Fruit fly (Drosophila melanogaster) whole organism, pupa: ENCODE results near the gene Rap1.

ENCODE experiments used
- CG10348 ChIP-seq: fragments of 200-800 bp; sonication (Bioruptor generic); IDR thresholded peaks from 2 replicates; pipeline ENCODE4 v1.3.6; 2022; ENCODE audit warnings: missing biosample characterization, missing genetic modification characterization
- CG12605 ChIP-seq: fragments of 200-800 bp; sonication (Bioruptor generic); IDR thresholded peaks from 2 replicates; pipeline ENCODE4 v1.3.6; 2022; ENCODE audit warnings: missing biosample characterization, missing genetic modification characterization
- CG13204 ChIP-seq: fragments of 200-800 bp; sonication (Bioruptor generic); optimal IDR thresholded peaks from 2 replicates; lab custom pipeline; 2018; ENCODE audit warnings: missing biosample characterization, mild to moderate bottlenecking, missing genetic modification characterization, moderate library complexity
- CG14655 ChIP-seq: fragments of 200-800 bp; sonication (Bioruptor generic); optimal IDR thresholded peaks from 3 replicates; lab custom pipeline; 2017; ENCODE audit warnings: mild to moderate bottlenecking, missing biosample characterization, missing genetic modification reagents, missing genetic modification characterization
- CG15710 ChIP-seq: fragments of 200-800 bp; sonication (Bioruptor generic); optimal IDR thresholded peaks from 2 replicates; lab custom pipeline; 2018; ENCODE audit warnings: missing biosample characterization, mild to moderate bottlenecking, missing genetic modification characterization, moderate library complexity
- CG17806 ChIP-seq: fragments of 200-800 bp; sonication (Bioruptor generic); optimal IDR thresholded peaks from 2 replicates; lab custom pipeline; 2018; ENCODE audit warnings: missing biosample characterization, mild to moderate bottlenecking, missing genetic modification characterization, moderate library complexity
- CG32121 ChIP-seq: fragments of 200-800 bp; sonication (Bioruptor generic); IDR thresholded peaks from 2 replicates; pipeline ENCODE4 v1.3.6; 2022; ENCODE audit warnings: missing biosample characterization, missing genetic modification characterization
- CG34367 ChIP-seq: fragments of 200-800 bp; sonication (Bioruptor generic); optimal IDR thresholded peaks from 2 replicates; lab custom pipeline; 2018; ENCODE audit warnings: missing biosample characterization, mild to moderate bottlenecking, missing genetic modification characterization
- CG4496 ChIP-seq: fragments of 200-800 bp; sonication (Bioruptor generic); IDR thresholded peaks from 3 replicates; pipeline ENCODE4 v1.3.6; 2022; ENCODE audit warnings: missing biosample characterization, missing genetic modification characterization
- CG8159 ChIP-seq: fragments of 200-800 bp; sonication (Bioruptor generic); optimal IDR thresholded peaks from 3 replicates; lab custom pipeline; 2018; ENCODE audit warnings: missing biosample characterization, mild to moderate bottlenecking, missing genetic modification characterization, moderate library complexity
- CG8301 ChIP-seq: fragments of 200-800 bp; sonication (Bioruptor generic); optimal IDR thresholded peaks from 2 replicates; lab custom pipeline; 2018; ENCODE audit warnings: missing biosample characterization, mild to moderate bottlenecking, missing genetic modification characterization
- CG9948 ChIP-seq: fragments of 200-800 bp; sonication (Bioruptor generic); optimal IDR thresholded peaks from 2 replicates; lab custom pipeline; 2018; ENCODE audit warnings: missing biosample characterization, mild to moderate bottlenecking, missing genetic modification characterization, moderate library complexity
- D1 ChIP-seq: fragments of 200-800 bp; sonication (Bioruptor generic); optimal IDR thresholded peaks from 2 replicates; lab custom pipeline; 2018; ENCODE audit warnings: missing biosample characterization, mild to moderate bottlenecking, missing genetic modification characterization, moderate library complexity
- EcR ChIP-seq: fragments of 200-800 bp; sonication (Bioruptor generic); optimal IDR thresholded peaks from 3 replicates; lab custom pipeline; 2019; ENCODE audit warnings: missing biosample characterization, missing genetic modification characterization, mild to moderate bottlenecking, moderate library complexity, missing genetic modification reagents
- Ets98B ChIP-seq: fragments of 200-800 bp; sonication (Bioruptor generic); IDR thresholded peaks from 2 replicates; pipeline ENCODE4 v1.3.6; 2022; ENCODE audit warnings: missing biosample characterization, missing genetic modification characterization
- Pif1A ChIP-seq: fragments of 200-800 bp; sonication (Bioruptor generic); optimal IDR thresholded peaks from 3 replicates; lab custom pipeline; 2016; ENCODE audit warnings: missing biosample characterization, missing genetic modification characterization
- Pif1B ChIP-seq: fragments of 200-800 bp; sonication (Bioruptor generic); optimal IDR thresholded peaks from 3 replicates; lab custom pipeline; 2016; ENCODE audit warnings: missing biosample characterization, missing genetic modification characterization
- Snoo ChIP-seq: fragments of 200-800 bp; sonication (Bioruptor generic); optimal IDR thresholded peaks from 3 replicates; lab custom pipeline; 2017; ENCODE audit warnings: missing biosample characterization, mild to moderate bottlenecking, missing genetic modification characterization, inconsistent platforms
- fd96Ca ChIP-seq: fragments of 200-800 bp; sonication (Bioruptor generic); IDR thresholded peaks from 3 replicates; pipeline ENCODE4 v1.3.6; 2022; ENCODE audit warnings: missing biosample characterization, missing genetic modification characterization
- gl ChIP-seq: fragments of 200-800 bp; sonication (Bioruptor generic); optimal IDR thresholded peaks from 2 replicates; lab custom pipeline; 2018; ENCODE audit warnings: missing biosample characterization, mild to moderate bottlenecking, missing genetic modification characterization
- rn ChIP-seq: fragments of 200-800 bp; sonication (Bioruptor generic); IDR thresholded peaks from 2 replicates; pipeline ENCODE4 v1.3.6; 2022; ENCODE audit warnings: missing biosample characterization, missing genetic modification characterization

The Rap1 gene

dm6 chr3L:1900633-1901032 is 38.6 kb upstream of the Rap1 start:
- peak; percentile 78 for TF ChIP-seq CG12605 (GFP tag; lab: Robert Waterston, UW)
- peak; percentile 29; the same call in 1 of the 2 replicates for TF ChIP-seq CG10348 (GFP tag; lab: Robert Waterston, UW)
- peak; percentile 94 for TF ChIP-seq CG32121 (GFP tag; lab: Robert Waterston, UW)
- peak; percentile 37 for TF ChIP-seq CG17806
- TF ChIP-seq Pif1A (GFP tag; lab: Kevin White, UChicago), result peak; percentile 50
- no peak for TF ChIP-seq Snoo (tag; lab: Kevin White, UChicago)
- TF ChIP-seq EcR, result no peak
- TF ChIP-seq gl (tag; lab: Kevin White, UChicago), result no peak
- TF ChIP-seq CG34367 (tag; lab: Kevin White, UChicago), result no peak
- peak; percentile 5 for TF ChIP-seq Pif1B
- no peak for TF ChIP-seq CG15710 (tag; lab: Kevin White, UChicago)
- TF ChIP-seq CG14655 (GFP tag; lab: Kevin White, UChicago), result peak; percentile 49
- TF ChIP-seq rn (GFP tag; lab: Robert Waterston, UW), result peak; percentile 78
- peak; percentile 90 for TF ChIP-seq Ets98B (GFP tag; lab: Robert Waterston, UW)
- no peak for TF ChIP-seq CG13204
- TF ChIP-seq CG8301 (tag; lab: Kevin White, UChicago), result peak; percentile 60
- peak; percentile 87 for TF ChIP-seq CG4496 (GFP tag; lab: Robert Waterston, UW)
- TF ChIP-seq CG8159, result peak; percentile 38
- TF ChIP-seq fd96Ca (GFP tag; lab: Robert Waterston, UW), result peak; percentile 58; the same call in 2 of the 3 replicates
- no peak for TF ChIP-seq D1 (tag; lab: Kevin White, UChicago)
- TF ChIP-seq CG9948 (tag; lab: Kevin White, UChicago), result no peak

- TF ChIP-seq CG4496 (GFP tag; lab: Robert Waterston, UW), result 0 out of 3 replicates have a peak, but pooled peaks have one; percentile 37
- peak; percentile 78 for TF ChIP-seq EcR
- TF ChIP-seq D1 (tag; lab: Kevin White, UChicago), result no peak
- no peak for TF ChIP-seq CG10348 (GFP tag; lab: Robert Waterston, UW)
- TF ChIP-seq, all 21 proteins: peak for 2
Observed at dm6 chr3L:1899616-1900015, 37.6 kb upstream of the Rap1 start.

dm6 chr3L:1897709-1898108 is 35.7 kb upstream of the Rap1 start:
- TF ChIP-seq CG34367 (tag; lab: Kevin White, UChicago), result no peak
- no peak for TF ChIP-seq fd96Ca (GFP tag; lab: Robert Waterston, UW)
- no peak for TF ChIP-seq CG8159
- TF ChIP-seq Pif1A (GFP tag; lab: Kevin White, UChicago), result no peak
- no peak for TF ChIP-seq rn (GFP tag; lab: Robert Waterston, UW)
- no peak for TF ChIP-seq CG8301 (tag; lab: Kevin White, UChicago)
- no peak for TF ChIP-seq CG17806
- no peak for TF ChIP-seq EcR
- TF ChIP-seq CG15710 (tag; lab: Kevin White, UChicago), result no peak
- TF ChIP-seq Ets98B (GFP tag; lab: Robert Waterston, UW), result no peak
- no peak for TF ChIP-seq D1 (tag; lab: Kevin White, UChicago)

dm6 chr3L:1891914-1892313 is 29.9 kb upstream of the Rap1 start:
- TF ChIP-seq CG8301 (tag; lab: Kevin White, UChicago) (no peak), Ets98B (GFP tag; lab: Robert Waterston, UW) (no peak), CG13204 (no peak), Pif1B (no peak), fd96Ca (GFP tag; lab: Robert Waterston, UW) (no peak), rn (GFP tag; lab: Robert Waterston, UW) (no peak), CG34367 (tag; lab: Kevin White, UChicago) (no peak), Pif1A (GFP tag; lab: Kevin White, UChicago) (no peak)

- peak; percentile 25; the same call in 1 of the 3 replicates for TF ChIP-seq CG4496 (GFP tag; lab: Robert Waterston, UW)
- no peak for TF ChIP-seq CG32121 (GFP tag; lab: Robert Waterston, UW)
Observed at dm6 chr3L:1890941-1891340, 28.9 kb upstream of the Rap1 start.

- no peak for TF ChIP-seq Ets98B (GFP tag; lab: Robert Waterston, UW)
- TF ChIP-seq rn (GFP tag; lab: Robert Waterston, UW), result no peak
- no peak for TF ChIP-seq Pif1B
- no peak for TF ChIP-seq CG13204
- no peak for TF ChIP-seq Snoo (tag; lab: Kevin White, UChicago)
- no peak for TF ChIP-seq CG17806
- TF ChIP-seq gl (tag; lab: Kevin White, UChicago), result no peak
Observed at dm6 chr3L:1887929-1888529, 26.0 kb upstream of the Rap1 start.

- TF ChIP-seq CG14655 (GFP tag; lab: Kevin White, UChicago) (peak; percentile 99), gl (tag; lab: Kevin White, UChicago) (peak; percentile 95), CG8159 (peak; percentile 98), CG8301 (tag; lab: Kevin White, UChicago) (peak; percentile 99), CG17806 (peak; percentile 98), rn (GFP tag; lab: Robert Waterston, UW) (peak; percentile 97), Pif1A (GFP tag; lab: Kevin White, UChicago) (peak; percentile 98), Ets98B (GFP tag; lab: Robert Waterston, UW) (peak; percentile 99), CG9948 (tag; lab: Kevin White, UChicago) (peak; percentile 96), CG15710 (tag; lab: Kevin White, UChicago) (peak; percentile 97), fd96Ca (GFP tag; lab: Robert Waterston, UW) (peak; percentile 98), Pif1B (peak; percentile 97), CG10348 (GFP tag; lab: Robert Waterston, UW) (peak; percentile 92), CG4496 (GFP tag; lab: Robert Waterston, UW) (peak; percentile 99), CG12605 (GFP tag; lab: Robert Waterston, UW) (peak; percentile 97), D1 (tag; lab: Kevin White, UChicago) (peak; percentile 90), EcR (no peak), CG32121 (GFP tag; lab: Robert Waterston, UW) (peak; percentile 99), Snoo (tag; lab: Kevin White, UChicago) (peak; percentile 92), CG34367 (tag; lab: Kevin White, UChicago) (peak; percentile 98), CG13204 (peak; percentile 91)
Observed at dm6 chr3L:1886125-1886544, 24.1 kb upstream of the Rap1 start.
